Worm (Caenorhabditis elegans) whole organism, young adult: ENCODE data around the gene F54C8.7.
A peak's percentile ranks its signal among the peaks of the same experiment; 100 is the strongest.
"Not testable (repeated sequence)": the region's sequence is repeated elsewhere in the genome, so short reads cannot be mapped to it uniquely, and the experiment has no call there.

ENCODE experiments used
- F37B4.10 ChIP-seq: fragments of 200-800 bp; sonication (Bioruptor generic); IDR thresholded peaks from 2 replicates; pipeline ENCODE4 v1.3.6; 2022; ENCODE audit warnings: missing genetic modification characterization, missing compliant biosample characterization
- F55B11.4 ChIP-seq: sonication (generic microtip); optimal IDR thresholded peaks from 2 replicates; lab custom pipeline; 2016; ENCODE audit warnings: missing compliant biosample characterization, missing genetic modification characterization, borderline replicate concordance; ENCODE audit not compliant: insufficient read depth
- T26A5.8 ChIP-seq: sonication (generic microtip); optimal IDR thresholded peaks from 2 replicates; lab custom pipeline; 2016; ENCODE audit warnings: missing genetic modification characterization, missing compliant biosample characterization
- atf-7 ChIP-seq: sonication (generic microtip); optimal IDR thresholded peaks from 2 replicates; lab custom pipeline; 2017; ENCODE audit warnings: mild to moderate bottlenecking, missing genetic modification characterization, missing compliant biosample characterization
- attf-6 ChIP-seq: fragments of 200-800 bp; sonication (Bioruptor generic); IDR thresholded peaks from 2 replicates; pipeline ENCODE4 v1.3.6; 2022; ENCODE audit warnings: missing genetic modification reagents, missing genetic modification characterization, missing compliant biosample characterization
- cebp-1 ChIP-seq, 2 experiments: fragments of 200-800 bp in 1 of 2; sonication (Bioruptor generic) in 1 of 2; sonication (generic microtip) in 1 of 2; IDR thresholded peaks in 1 of 2; optimal IDR thresholded peaks in 1 of 2; 2 replicates each; pipeline versions ENCODE4 v1.3.6 to Lab custom; 2017 to 2022; ENCODE audit warnings: missing compliant biosample characterization in 2 of 2, missing genetic modification characterization in 2 of 2, mild to moderate bottlenecking in 1 of 2, missing genetic modification reagents in 1 of 2, moderate library complexity in 1 of 2
- ceh-100 ChIP-seq: fragments of 200-800 bp; sonication (Bioruptor generic); IDR thresholded peaks from 2 replicates; pipeline ENCODE4 v1.3.6; 2022; ENCODE audit warnings: missing genetic modification reagents, missing genetic modification characterization, missing compliant biosample characterization
- ceh-27 ChIP-seq: fragments of 200-800 bp; sonication (Bioruptor generic); optimal IDR thresholded peaks from 2 replicates; lab custom pipeline; 2018; ENCODE audit warnings: mild to moderate bottlenecking, missing genetic modification characterization, moderate library complexity, missing compliant biosample characterization
- ceh-58 ChIP-seq: fragments of 200-800 bp; sonication (Bioruptor generic); IDR thresholded peaks from 2 replicates; pipeline ENCODE4 v1.3.6; 2022; ENCODE audit warnings: missing genetic modification characterization, missing compliant biosample characterization
- dpff-1 ChIP-seq: sonication (generic microtip); optimal IDR thresholded peaks from 2 replicates; lab custom pipeline; 2017; ENCODE audit warnings: mild to moderate bottlenecking, missing genetic modification characterization, missing compliant biosample characterization
- egl-44 ChIP-seq: fragments of 200-800 bp; sonication (Bioruptor generic); IDR thresholded peaks from 2 replicates; pipeline ENCODE4 v1.3.6; 2022; ENCODE audit warnings: missing genetic modification reagents, missing genetic modification characterization, missing compliant biosample characterization
- ets-4 ChIP-seq: fragments of 200-800 bp; sonication (Bioruptor generic); optimal IDR thresholded peaks from 2 replicates; lab custom pipeline; 2018; ENCODE audit warnings: mild to moderate bottlenecking, missing genetic modification characterization, missing compliant biosample characterization
- fkh-3 ChIP-seq: sonication (generic microtip); optimal IDR thresholded peaks from 2 replicates; lab custom pipeline; 2016; ENCODE audit warnings: mild to moderate bottlenecking, missing genetic modification characterization, missing compliant biosample characterization
- hlh-26 ChIP-seq: fragments of 200-800 bp; sonication (Bioruptor generic); conservative IDR thresholded peaks from 2 replicates; pipeline ENCODE4 v1.3.6; 2022; ENCODE audit warnings: missing genetic modification reagents, missing genetic modification characterization, missing compliant biosample characterization
- hmg-20 ChIP-seq: fragments of 200-800 bp; sonication (Bioruptor generic); IDR thresholded peaks from 2 replicates; pipeline ENCODE4 v1.3.6; 2022; ENCODE audit warnings: missing genetic modification reagents, missing genetic modification characterization, missing compliant biosample characterization
- hsf-1 ChIP-seq: fragments of 200-800 bp; sonication (Bioruptor generic); IDR thresholded peaks from 2 replicates; pipeline ENCODE4 v1.3.6; 2022; ENCODE audit warnings: missing genetic modification reagents, missing genetic modification characterization, missing compliant biosample characterization
- lag-1 ChIP-seq: fragments of 200-800 bp; sonication (Bioruptor generic); IDR thresholded peaks from 2 replicates; pipeline ENCODE4 v1.3.6; 2022; ENCODE audit warnings: missing genetic modification reagents, missing genetic modification characterization, missing compliant biosample characterization
- madf-8 ChIP-seq: fragments of 200-800 bp; sonication (Bioruptor generic); conservative IDR thresholded peaks from 2 replicates; pipeline ENCODE4 v1.3.6; 2022; ENCODE audit warnings: missing genetic modification reagents, missing genetic modification characterization, missing compliant biosample characterization
- nhr-120 ChIP-seq: fragments of 200-800 bp; sonication (Bioruptor generic); IDR thresholded peaks from 2 replicates; pipeline ENCODE4 v1.3.6; 2022; ENCODE audit warnings: missing genetic modification characterization, missing compliant biosample characterization
- nhr-179 ChIP-seq: sonication (generic microtip); optimal IDR thresholded peaks from 2 replicates; lab custom pipeline; 2016; ENCODE audit warnings: mild to moderate bottlenecking, missing genetic modification characterization, missing compliant biosample characterization
- pha-4 ChIP-seq: fragments of 150-350 bp; sonication (generic microtip); optimal IDR thresholded peaks from 2 replicates; lab custom pipeline; 2014; ENCODE audit warnings: missing biosample characterization, missing genetic modification reagents, missing genetic modification characterization
- repo-1 ChIP-seq: sonication (generic microtip); optimal IDR thresholded peaks from 2 replicates; lab custom pipeline; 2017; ENCODE audit warnings: mild to moderate bottlenecking, missing genetic modification characterization, missing compliant biosample characterization
- rpc-1 ChIP-seq, 2 experiments: fragments of 150-350 bp in 1 of 2; sonication (generic microtip) in 1 of 2; optimal IDR thresholded peaks; 2 replicates each; lab custom pipeline; 2014 to 2018; ENCODE audit warnings: missing biosample characterization in 1 of 2, missing genetic modification characterization in 1 of 2, missing genetic modification reagents in 1 of 2, missing genotype in 1 of 2
- snpc-1.1 ChIP-seq: sonication (generic microtip); optimal IDR thresholded peaks from 2 replicates; lab custom pipeline; 2017; ENCODE audit warnings: missing genetic modification characterization, mild to moderate bottlenecking, missing compliant biosample characterization, antibody characterized with exemption, moderate library complexity, missing genotype, missing genetic modification reagents; ENCODE audit not compliant: insufficient read depth
- snpc-1.3 ChIP-seq: sonication (generic microtip); optimal IDR thresholded peaks from 2 replicates; lab custom pipeline; 2017; ENCODE audit warnings: missing genetic modification characterization, mild to moderate bottlenecking, missing compliant biosample characterization, antibody characterized with exemption, moderate library complexity, missing genotype, missing genetic modification reagents; ENCODE audit not compliant: insufficient read depth
- snpc-4 ChIP-seq, 5 experiments: fragments of 150-350 bp in 1 of 5; sonication (generic microtip) in 4 of 5; optimal IDR thresholded peaks; 2 replicates each; lab custom pipeline; 2014 to 2018; ENCODE audit warnings: missing genetic modification characterization in 5 of 5, missing biosample characterization in 3 of 5, antibody characterized with exemption in 2 of 5, mild to moderate bottlenecking in 2 of 5, missing compliant biosample characterization in 2 of 5, missing genotype in 2 of 5, moderate library complexity in 2 of 5, missing genetic modification reagents in 1 of 5
- tbp1 ChIP-seq: fragments of 200-800 bp; sonication (Bioruptor generic); optimal IDR thresholded peaks from 2 replicates; lab custom pipeline; 2018; ENCODE audit warnings: mild to moderate bottlenecking, missing genetic modification characterization, missing compliant biosample characterization
- ztf-22 ChIP-seq: fragments of 200-800 bp; sonication (Bioruptor generic); optimal IDR thresholded peaks from 2 replicates; lab custom pipeline; 2018; ENCODE audit warnings: mild to moderate bottlenecking, missing genetic modification characterization, moderate library complexity, missing compliant biosample characterization
- ztf-25 ChIP-seq: fragments of 200-800 bp; sonication (Bioruptor generic); IDR thresholded peaks from 2 replicates; pipeline ENCODE4 v1.3.6; 2022; ENCODE audit warnings: missing genetic modification reagents, missing genetic modification characterization, missing compliant biosample characterization

The F54C8.7 gene

ce11 chrIII:9455980-9456658, 2.3 kb upstream of the F54C8.7 start, which contains the start of the genes rheb-1 and spk-1 (continued):
- TF ChIP-seq ztf-22 (GFP tag; lab: Kevin White, UChicago): peak; percentile 87

ce11 chrIII:9454730-9455129, 868 bp upstream of the F54C8.7 start:
- TF ChIP-seq nhr-120 (GFP tag; lab: Robert Waterston, UW) (no peak), cebp-1 (GFP tag; IDR thresholded peaks at IDR 0.05; lab: Robert Waterston, UW) (peak; percentile 50; the same call in 1 of the 2 replicates), cebp-1 (tag; optimal IDR thresholded peaks at IDR 0.05; lab: Kevin White, UChicago) (peak; percentile 91)

ce11 chrIII:9450933-9451332, 2.9 kb downstream of the F54C8.7 start:
- no peak for TF ChIP-seq pha-4
- TF ChIP-seq hsf-1 (GFP tag; lab: Robert Waterston, UW): no peak
- TF ChIP-seq ztf-25 (GFP tag; lab: Robert Waterston, UW): no peak
- no peak for TF ChIP-seq lag-1 (GFP tag; lab: Robert Waterston, UW)
- TF ChIP-seq repo-1 (tag; lab: Kevin White, UChicago): no peak
- no peak for TF ChIP-seq dpff-1 (tag; lab: Kevin White, UChicago)
- no peak for TF ChIP-seq fkh-3 (tag; lab: Kevin White, UChicago)
- no peak for TF ChIP-seq ceh-27 (GFP tag; lab: Kevin White, UChicago)
- no peak for TF ChIP-seq snpc-1.3 (tag; lab: Kevin White, UChicago)
- no peak for TF ChIP-seq F37B4.10 (GFP tag; lab: Robert Waterston, UW)

- no peak for TF ChIP-seq atf-7
Observed at ce11 chrIII:9449831-9450230, 4.0 kb downstream of the F54C8.7 start, which contains the start of gene F54C8.6. TSS of gene F54C8.6 (minus strand) at chrIII:9449931.

- not testable (repeated sequence) for TF ChIP-seq snpc-4 (GFP tag; optimal IDR thresholded peaks at IDR 0.05; lab: Kevin White, UChicago)
- TF ChIP-seq snpc-4 (tag; optimal IDR thresholded peaks at IDR 0.05; lab: Kevin White, UChicago): peak in 2 of 4 experiments; percentile 81 to 86
- TF ChIP-seq rpc-1 (optimal IDR thresholded peaks at IDR 0.05; lab: Kevin White, UChicago): peak; percentile 32
- TF ChIP-seq rpc-1 (tag; optimal IDR thresholded peaks at IDR 0.05; lab: Kevin White, UChicago): peak; percentile 64
- TF ChIP-seq tbp1: peak; percentile 53
- TF ChIP-seq snpc-1.1: peak; percentile 76
Observed at ce11 chrIII:9449351-9449750, 4.5 kb downstream of the F54C8.7 start.

- not testable (repeated sequence) for TF ChIP-seq snpc-4 (GFP tag; optimal IDR thresholded peaks at IDR 0.05; lab: Kevin White, UChicago)
- peak in 2 of 4 experiments; percentile 82 to 88 for TF ChIP-seq snpc-4 (tag; optimal IDR thresholded peaks at IDR 0.05; lab: Kevin White, UChicago)
- TF ChIP-seq rpc-1 (optimal IDR thresholded peaks at IDR 0.05; lab: Kevin White, UChicago): peak; percentile 23
- peak; percentile 61 for TF ChIP-seq rpc-1 (tag; optimal IDR thresholded peaks at IDR 0.05; lab: Kevin White, UChicago)
- peak; percentile 33 for TF ChIP-seq tbp1
Observed at ce11 chrIII:9447634-9448033, 6.2 kb downstream of the F54C8.7 start.

ce11 chrIII:9445699-9446098, 8.2 kb downstream of the F54C8.7 start:
- not testable (repeated sequence) for TF ChIP-seq snpc-4 (GFP tag; optimal IDR thresholded peaks at IDR 0.05; lab: Kevin White, UChicago); rpc-1 (optimal IDR thresholded peaks at IDR 0.05; lab: Kevin White, UChicago)
- TF ChIP-seq snpc-4 (tag; optimal IDR thresholded peaks at IDR 0.05; lab: Kevin White, UChicago) (peak in 2 of 4 experiments; percentile 32 to 70), rpc-1 (tag; optimal IDR thresholded peaks at IDR 0.05; lab: Kevin White, UChicago) (peak; percentile 50), tbp1 (peak; percentile 26)

ce11 chrIII:9443417-9444027, 10.3 kb downstream of the F54C8.7 start, which contains the start of gene pir-2:
TSS of gene pir-2 (minus strand) at chrIII:9443634.
- TF ChIP-seq hlh-26 (GFP tag; lab: Robert Waterston, UW) (no peak), F55B11.4 (tag; lab: Kevin White, UChicago) (no peak), egl-44 (GFP tag; lab: Robert Waterston, UW) (no peak), ceh-58 (GFP tag; lab: Robert Waterston, UW) (no peak), snpc-4 (GFP tag; optimal IDR thresholded peaks at IDR 0.05; lab: Kevin White, UChicago) (no peak), snpc-4 (tag; optimal IDR thresholded peaks at IDR 0.05; lab: Kevin White, UChicago) (peak in 3 of 4 experiments; percentile 30 to 56 (median 53)), ceh-100 (GFP tag; lab: Robert Waterston, UW) (0 out of 2 replicates have a peak, but pooled peaks have one; percentile 20), T26A5.8 (tag; lab: Kevin White, UChicago) (no peak), attf-6 (GFP tag; lab: Robert Waterston, UW) (no peak), madf-8 (GFP tag; lab: Robert Waterston, UW) (peak; percentile 52), ets-4 (GFP tag; lab: Kevin White, UChicago) (no peak), nhr-179 (tag; lab: Kevin White, UChicago) (no peak), hmg-20 (no peak)
